In the genomic region with DNA sequence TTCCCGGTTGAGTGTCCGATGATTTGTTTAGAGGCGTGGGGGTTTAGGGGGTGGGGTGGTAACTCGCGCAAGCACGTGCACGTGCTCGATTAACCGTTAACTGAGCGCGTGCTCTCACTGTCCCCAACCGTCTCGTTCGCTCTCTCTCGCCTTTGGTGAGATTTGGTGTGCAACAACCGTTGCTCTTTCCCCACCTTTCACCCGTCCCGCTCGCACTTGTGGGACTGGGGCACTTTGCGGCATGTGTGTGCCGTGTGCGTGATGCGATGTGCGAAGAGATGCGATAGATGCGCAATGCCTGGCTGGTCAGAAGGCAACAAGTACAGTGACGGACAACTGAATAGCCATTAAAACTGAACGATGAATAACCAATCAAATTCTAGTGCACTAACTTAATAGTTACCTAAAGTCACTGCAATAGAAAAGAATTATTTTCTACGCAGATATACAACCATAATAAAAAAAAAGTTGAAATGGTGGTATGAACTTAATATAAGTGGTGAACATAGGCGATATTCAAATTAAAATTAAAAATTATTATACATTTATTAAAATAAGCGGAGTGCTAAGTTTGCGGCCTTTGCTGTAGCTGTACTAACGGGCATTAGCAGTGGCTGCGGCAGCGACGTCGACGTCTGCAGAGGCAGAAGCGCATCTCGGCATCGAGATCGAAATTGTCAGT, we compare ENCODE assay signal across 1 fruit fly cellular context.
TF ChIP-seq lines count a peak whose summit lies in the region.

No protein-coding gene starts in this region.

TF ChIP-seq in whole organism, embryonic, 481 proteins besides CTCF, POLR2A, EP300 and RAD21 (continued from another document):
- peak; percentile 82 for TF ChIP-seq CG6813 (GFP tag; optimal IDR thresholded peaks at IDR 0.05; lab: Kevin White, UChicago)
